Worm (Caenorhabditis elegans): Measurements from ENCODE around the gene eri-12.

- TF ChIP-seq unc-86 (tag; optimal IDR thresholded peaks at IDR 0.05) = no peak
- no peak for TF ChIP-seq ceh-45 (GFP tag; IDR thresholded peaks at IDR 0.05)
- TF ChIP-seq F13H6.1 (tag; optimal IDR thresholded peaks at IDR 0.05) = no peak
- TF ChIP-seq nfya-1 (tag; optimal IDR thresholded peaks at IDR 0.05) = no peak
- no peak for TF ChIP-seq pha-4 (tag; optimal IDR thresholded peaks at IDR 0.05)
These were observed 11.0 kb upstream of the eri-12 start, which contains the start of gene B0001.3 for ce11 chrIV:12145681-12146080.
